Fruit fly (Drosophila melanogaster): ENCODE results near the gene bab2.

bab2 gene

dm6 chr3L:1139376-1139775, 37.7 kb downstream of the bab2 start:
- TF ChIP-seq Sp1 (GFP tag; optimal IDR thresholded peaks at IDR 0.05) (no peak), h (GFP tag; optimal IDR thresholded peaks at IDR 0.05) (peak; percentile 46), CrebA (GFP tag; optimal IDR thresholded peaks at IDR 0.05; ENCODE audit: borderline replicate concordance) (no peak), Hr83 (GFP tag; optimal IDR thresholded peaks at IDR 0.05; ENCODE audit: poor library complexity, severe bottlenecking) (no peak), Rel (GFP tag; optimal IDR thresholded peaks at IDR 0.05) (no peak), Rel (tag; optimal IDR thresholded peaks at IDR 0.05) (no peak), sage (GFP tag; optimal IDR thresholded peaks at IDR 0.05) (no peak), HLH106 (tag; optimal IDR thresholded peaks at IDR 0.05) (peak; percentile 47), dmrt93B (GFP tag; optimal IDR thresholded peaks at IDR 0.05) (peak; percentile 0), N (GFP tag; optimal IDR thresholded peaks at IDR 0.05) (no peak)

DNA sequence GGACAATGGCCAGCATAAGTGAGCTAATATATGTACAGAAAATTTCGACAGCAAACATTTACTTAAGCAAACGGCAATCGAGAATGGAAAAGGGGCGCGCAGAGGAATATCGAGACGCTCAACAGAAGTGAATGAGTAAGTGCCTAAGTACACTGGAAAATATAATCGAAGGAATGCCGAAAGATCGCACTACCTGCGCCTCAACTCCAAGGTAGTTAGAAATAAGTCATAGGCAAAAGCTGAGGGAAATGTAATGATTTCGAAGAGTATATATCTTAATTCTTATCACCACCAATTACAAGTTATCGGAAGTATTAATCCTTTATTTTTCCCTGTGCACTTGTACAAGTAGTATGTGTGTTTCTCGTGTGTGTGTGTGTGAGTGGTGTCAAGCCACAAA, 39.6 kb downstream of the bab2 start:
- no peak for TF ChIP-seq sage (GFP tag; optimal IDR thresholded peaks at IDR 0.05)
- no peak for TF ChIP-seq CG32264 (GFP tag; optimal IDR thresholded peaks at IDR 0.05)

DNA sequence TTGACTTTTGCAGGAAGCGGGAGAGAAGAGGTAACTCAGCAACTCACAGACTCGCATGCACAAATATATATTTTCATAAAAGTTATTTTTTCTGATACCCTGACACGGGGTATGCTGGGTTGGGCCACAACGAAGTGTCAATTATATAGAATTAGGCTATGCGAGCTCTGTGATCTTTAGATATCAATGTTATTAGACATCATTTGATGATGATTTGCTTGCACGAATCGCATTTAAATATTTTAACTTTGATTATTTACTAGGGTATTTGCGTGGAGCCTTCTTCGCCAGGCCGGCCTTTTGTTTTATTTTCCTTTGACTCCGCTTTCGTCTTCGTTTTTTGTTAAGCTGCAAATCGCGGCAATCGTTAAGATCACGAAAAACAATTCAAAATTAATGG, 47.5 kb downstream of the bab2 start:
- TF ChIP-seq ey (GFP tag; optimal IDR thresholded peaks at IDR 0.05): peak; percentile 84
- TF ChIP-seq OdsH (GFP tag; optimal IDR thresholded peaks at IDR 0.05): peak; percentile 81
- no peak for TF ChIP-seq Hr83 (GFP tag; optimal IDR thresholded peaks at IDR 0.05; ENCODE audit: poor library complexity, severe bottlenecking)
- TF ChIP-seq Rel (GFP tag; optimal IDR thresholded peaks at IDR 0.05): no peak
- no peak for TF ChIP-seq Rel (tag; optimal IDR thresholded peaks at IDR 0.05)
- peak; percentile 62 for TF ChIP-seq Hnf4 (GFP tag; optimal IDR thresholded peaks at IDR 0.05)
- peak; percentile 62 for TF ChIP-seq sage (GFP tag; optimal IDR thresholded peaks at IDR 0.05)
- no peak for TF ChIP-seq brk (GFP tag; optimal IDR thresholded peaks at IDR 0.05)
- peak; percentile 79 for TF ChIP-seq rgr (GFP tag; optimal IDR thresholded peaks at IDR 0.05)
- TF ChIP-seq woc (GFP tag; optimal IDR thresholded peaks at IDR 0.05): peak; percentile 77
- no peak for TF ChIP-seq usp (GFP tag; optimal IDR thresholded peaks at IDR 0.05)
- TF ChIP-seq h (GFP tag; optimal IDR thresholded peaks at IDR 0.05): peak; percentile 91
- peak; percentile 84 for TF ChIP-seq fru (GFP tag; optimal IDR thresholded peaks at IDR 0.05)
- no peak for TF ChIP-seq CrebA (GFP tag; optimal IDR thresholded peaks at IDR 0.05; ENCODE audit: borderline replicate concordance)
- peak; percentile 43 for TF ChIP-seq tai (GFP tag; optimal IDR thresholded peaks at IDR 0.05)
- TF ChIP-seq Hr78 (GFP tag; optimal IDR thresholded peaks at IDR 0.05): no peak
- TF ChIP-seq CG32264 (GFP tag; optimal IDR thresholded peaks at IDR 0.05): peak; percentile 54
- no peak for TF ChIP-seq CG9705 (GFP tag; optimal IDR thresholded peaks at IDR 0.05)
- TF ChIP-seq pan (optimal IDR thresholded peaks at IDR 0.05): no peak
- TF ChIP-seq dsf (GFP tag; optimal IDR thresholded peaks at IDR 0.05; ENCODE audit: borderline replicate concordance): no peak
- TF ChIP-seq Dif (GFP tag; optimal IDR thresholded peaks at IDR 0.05; ENCODE audit: partially characterized antibody): no peak
- TF ChIP-seq psq (GFP tag; optimal IDR thresholded peaks at IDR 0.05): peak; percentile 77
- no peak for TF ChIP-seq Vsx2 (GFP tag; optimal IDR thresholded peaks at IDR 0.05; ENCODE audit: partially characterized antibody)
- peak; percentile 85 for TF ChIP-seq HLH106 (tag; optimal IDR thresholded peaks at IDR 0.05)
- peak; percentile 69 for TF ChIP-seq dmrt93B (GFP tag; optimal IDR thresholded peaks at IDR 0.05)
- TF ChIP-seq jim (GFP tag; optimal IDR thresholded peaks at IDR 0.05): no peak
- TF ChIP-seq Mio (GFP tag; optimal IDR thresholded peaks at IDR 0.05): no peak
- TF ChIP-seq foxo (GFP tag; optimal IDR thresholded peaks at IDR 0.05): peak in 1 of 2 experiments; percentile 82
- peak; percentile 84 for TF ChIP-seq br (GFP tag; optimal IDR thresholded peaks at IDR 0.05)
- peak; percentile 79 for TF ChIP-seq Sp1 (GFP tag; optimal IDR thresholded peaks at IDR 0.05)

DNA sequence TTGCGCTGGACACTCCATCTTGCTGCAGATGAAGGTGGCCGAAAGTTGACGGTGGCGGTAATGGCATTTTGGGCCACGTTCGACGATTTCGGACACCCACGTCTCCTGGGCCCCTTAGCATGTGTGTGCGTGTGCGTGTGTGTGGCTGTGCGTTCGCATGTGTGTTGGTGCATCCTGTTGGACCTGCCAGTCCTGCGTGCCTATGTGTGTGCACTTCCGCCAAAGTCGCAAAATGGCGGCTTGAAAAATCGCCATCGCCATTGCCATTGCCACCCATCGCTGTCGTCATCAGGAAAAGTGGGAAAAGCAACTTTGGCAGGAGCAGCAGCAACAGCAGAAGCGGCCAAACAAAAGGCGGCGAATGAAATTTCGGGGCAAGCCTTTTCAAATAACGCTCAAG, 53.3 kb downstream of the bab2 start:
- TF ChIP-seq Dfd (GFP tag; optimal IDR thresholded peaks at IDR 0.05) (peak; percentile 44), CrebA (GFP tag; optimal IDR thresholded peaks at IDR 0.05; ENCODE audit: borderline replicate concordance) (no peak)

DNA sequence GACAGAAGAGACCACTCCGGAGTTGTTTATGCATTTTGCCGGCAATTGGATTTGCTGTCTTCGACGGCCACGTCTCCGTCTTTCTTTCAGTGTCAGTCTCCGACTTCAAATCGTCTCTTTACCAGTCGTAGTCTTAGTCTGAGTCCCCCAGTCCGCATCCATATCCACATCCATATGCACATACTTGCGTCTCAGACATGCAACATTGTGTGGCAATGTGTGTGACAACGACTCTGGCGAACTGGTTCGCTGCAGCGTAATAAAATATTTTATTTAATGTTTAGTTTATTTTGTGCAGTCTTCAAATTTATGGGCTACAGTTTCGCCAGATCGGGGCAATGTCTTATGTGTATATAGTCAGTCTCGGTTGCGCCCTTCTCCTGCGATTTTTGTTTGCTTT, 55.4 kb downstream of the bab2 start:
- TF ChIP-seq Vsx2 (GFP tag; optimal IDR thresholded peaks at IDR 0.05; ENCODE audit: partially characterized antibody) (no peak), OdsH (GFP tag; optimal IDR thresholded peaks at IDR 0.05) (no peak), Hnf4 (GFP tag; optimal IDR thresholded peaks at IDR 0.05) (no peak), foxo (GFP tag; optimal IDR thresholded peaks at IDR 0.05) (no peak)

All from whole organism, wandering third instar larva.